Fruit fly (Drosophila melanogaster) whole organism: Measurements from ENCODE around the gene shv.

Experiments
- CG8478 ChIP-seq: fragments of >200 bp; optimal IDR thresholded peaks from 2 replicates; lab custom pipeline; 2018; ENCODE audit warnings: inconsistent platforms
- Dll ChIP-seq: fragments of >200 bp; optimal IDR thresholded peaks from 2 replicates; lab custom pipeline; 2017
- EcR ChIP-seq, 2 experiments: fragments of >200 bp; optimal IDR thresholded peaks; 2 replicates each; lab custom pipeline; 2017; ENCODE audit warnings: missing biosample characterization in 2 of 2, missing genetic modification characterization in 2 of 2, missing genetic modification reagents in 2 of 2
- pan ChIP-seq: fragments of >200 bp; optimal IDR thresholded peaks from 2 replicates; lab custom pipeline; 2017
- psq ChIP-seq: fragments of >200 bp; optimal IDR thresholded peaks from 2 replicates; lab custom pipeline; 2017
- usp ChIP-seq: fragments of >200 bp; optimal IDR thresholded peaks from 2 replicates; lab custom pipeline; 2017; ENCODE audit warnings: missing biosample characterization, missing genetic modification characterization, mixed read lengths

The shv gene

dm6 chr2L:452872-453271 is at the start of gene shv, which contains the start of gene crq:
shv (plus strand) TSS chr2L:453108.
crq (minus strand) TSS chr2L:453024.
- TF ChIP-seq Dll (no peak), usp (GFP tag; lab: Kevin White, UChicago) (no peak), psq (lab: Kevin White, UChicago) (no peak), EcR (GFP tag; optimal IDR thresholded peaks at IDR 0.05; lab: Kevin White, UChicago) (no peak), CG8478 (no peak), pan (lab: Kevin White, UChicago) (no peak)

- no peak for TF ChIP-seq psq (lab: Kevin White, UChicago)
- no peak for TF ChIP-seq CG8478
- no peak for TF ChIP-seq usp (GFP tag; lab: Kevin White, UChicago)
- no peak for TF ChIP-seq Dll
- TF ChIP-seq EcR (GFP tag; optimal IDR thresholded peaks at IDR 0.05; lab: Kevin White, UChicago): no peak
- TF ChIP-seq pan (lab: Kevin White, UChicago): no peak
Measured at dm6 chr2L:403627-404575, 49.0 kb upstream of the shv start, which contains the start of gene Polr1B. Polr1B (plus strand) TSS chr2L:404285.

dm6 chr2L:412931-413330 is 40.0 kb upstream of the shv start:
- TF ChIP-seq EcR (GFP tag; optimal IDR thresholded peaks at IDR 0.05; lab: Kevin White, UChicago) (no peak), usp (GFP tag; lab: Kevin White, UChicago) (no peak), psq (lab: Kevin White, UChicago) (no peak), pan (lab: Kevin White, UChicago) (no peak)

- TF ChIP-seq psq (lab: Kevin White, UChicago) (no peak), pan (lab: Kevin White, UChicago) (no peak), EcR (GFP tag; optimal IDR thresholded peaks at IDR 0.05; lab: Kevin White, UChicago) (no peak), Dll (no peak), usp (GFP tag; lab: Kevin White, UChicago) (no peak), CG8478 (no peak)
Measured at dm6 chr2L:413894-414293, 39.0 kb upstream of the shv start.

dm6 chr2L:414593-415399 is 38.1 kb upstream of the shv start, which contains the start of the genes AP-2alpha and ebi:
AP-2alpha (minus strand) TSS chr2L:414777.
ebi (plus strand) TSS chr2L:415067.
- TF ChIP-seq EcR (GFP tag; optimal IDR thresholded peaks at IDR 0.05; lab: Kevin White, UChicago): no peak
- TF ChIP-seq CG8478: no peak
- TF ChIP-seq usp (GFP tag; lab: Kevin White, UChicago): no peak
- no peak for TF ChIP-seq Dll
- TF ChIP-seq pan (lab: Kevin White, UChicago): no peak
- no peak for TF ChIP-seq psq (lab: Kevin White, UChicago)

DNA sequence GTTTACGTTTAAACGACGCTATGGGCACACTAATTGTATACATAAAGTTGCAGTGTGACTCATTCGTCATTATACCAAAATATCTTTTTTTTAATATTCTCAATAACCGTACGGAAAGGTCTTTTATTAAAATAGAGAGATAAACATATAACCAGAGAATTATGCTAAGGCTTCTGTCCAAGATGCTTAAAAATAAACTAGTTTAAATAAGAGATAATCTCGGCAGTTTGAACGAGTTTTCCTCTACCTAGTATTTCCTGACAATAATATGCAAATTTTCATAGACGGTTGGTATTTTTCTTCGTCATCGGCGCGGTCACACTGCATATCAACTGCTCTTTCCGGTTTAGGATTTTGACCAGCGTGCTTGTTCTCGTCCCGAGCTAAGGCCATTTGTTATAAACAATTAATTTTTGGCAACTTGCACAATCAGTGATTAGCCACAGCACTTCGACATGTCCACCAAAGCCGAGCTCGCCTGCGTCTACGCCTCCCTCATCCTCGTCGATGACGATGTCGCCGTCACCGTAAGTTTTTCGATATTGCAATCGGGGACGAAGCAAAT is 33.2 kb upstream of the shv start, which contains the start of the genes CG13690 and RpLP1:
TSS of gene CG13690 (minus strand) at position 33 of the 565 bp plus-strand sequence.
TSS of gene RpLP1 (plus strand) at position 333 of the 565 bp plus-strand sequence.
- TF ChIP-seq Dll (no peak), CG8478 (no peak), usp (GFP tag; lab: Kevin White, UChicago) (no peak), EcR (GFP tag; optimal IDR thresholded peaks at IDR 0.05; lab: Kevin White, UChicago) (no peak), pan (lab: Kevin White, UChicago) (no peak), psq (lab: Kevin White, UChicago) (no peak)

- TF ChIP-seq CG8478: no peak
- TF ChIP-seq EcR (GFP tag; optimal IDR thresholded peaks at IDR 0.05; lab: Kevin White, UChicago): no peak
Measured at dm6 chr2L:421119-421821, 31.6 kb upstream of the shv start, which contains the start of the genes CG11885 and CG13692. CG11885 (minus strand) TSS chr2L:421450. CG13692 (plus strand) TSS chr2L:421771.

DNA sequence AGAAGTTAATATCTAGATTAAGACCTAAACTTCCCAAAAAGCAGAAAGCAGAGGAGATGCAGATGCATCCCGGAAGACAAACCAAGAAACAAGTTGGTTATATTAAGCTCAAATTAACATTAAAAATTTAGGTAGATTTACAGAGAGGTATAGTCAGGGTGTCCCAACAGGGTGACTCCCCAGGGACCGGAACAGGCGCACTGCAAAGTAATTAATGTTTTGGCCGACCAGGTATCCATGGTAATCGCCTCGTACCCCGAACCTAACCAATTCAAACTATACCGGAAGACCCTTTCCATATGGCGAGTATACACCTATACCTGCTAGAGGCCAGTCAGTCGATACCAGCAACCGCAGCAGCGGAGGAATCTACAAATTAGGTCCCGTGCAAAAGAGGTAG is 30.3 kb upstream of the shv start, which contains the start of gene BBS8:
TSS of gene BBS8 (plus strand) at position 301 of the 400 bp plus-strand sequence.
- TF ChIP-seq usp (GFP tag; lab: Kevin White, UChicago) (no peak), pan (lab: Kevin White, UChicago) (no peak), EcR (GFP tag; optimal IDR thresholded peaks at IDR 0.05; lab: Kevin White, UChicago) (no peak), Dll (no peak), psq (lab: Kevin White, UChicago) (no peak), CG8478 (no peak)

DNA sequence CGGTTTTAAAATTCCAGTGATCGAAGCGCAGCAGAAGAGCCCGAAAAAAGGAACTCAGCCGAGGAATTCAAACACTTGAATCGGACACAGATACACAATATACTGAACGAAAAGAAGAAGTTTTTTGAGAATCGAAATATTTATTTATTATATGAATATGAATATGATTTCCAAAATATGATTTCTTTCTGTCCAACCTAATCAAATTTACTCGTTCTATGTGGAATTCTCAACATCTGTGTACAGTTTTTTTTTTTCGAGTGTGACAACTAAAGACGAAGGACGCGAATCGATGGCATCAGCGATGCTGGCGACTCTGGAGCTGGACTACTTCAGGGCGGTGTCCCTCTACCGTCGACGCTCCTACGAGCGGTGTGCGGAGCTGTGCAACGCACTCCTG is 29.7 kb upstream of the shv start:
- TF ChIP-seq psq (lab: Kevin White, UChicago): no peak
- no peak for TF ChIP-seq Dll
- TF ChIP-seq EcR (GFP tag; optimal IDR thresholded peaks at IDR 0.05; lab: Kevin White, UChicago): no peak
- TF ChIP-seq pan (lab: Kevin White, UChicago): no peak
- TF ChIP-seq usp (GFP tag; lab: Kevin White, UChicago): no peak

dm6 chr2L:425491-425890 is 27.4 kb upstream of the shv start:
- no peak for TF ChIP-seq usp (GFP tag; lab: Kevin White, UChicago)
- no peak for TF ChIP-seq pan (lab: Kevin White, UChicago)
- TF ChIP-seq psq (lab: Kevin White, UChicago): no peak
- no peak for TF ChIP-seq EcR (GFP tag; optimal IDR thresholded peaks at IDR 0.05; lab: Kevin White, UChicago)
- no peak for TF ChIP-seq CG8478
- no peak for TF ChIP-seq Dll
